Worm (Caenorhabditis elegans) whole organism, L4/young adult: ENCODE results near the gene idpc-1.

Experiments used
- W03F9.2 ChIP-seq: fragments of 150-350 bp; optimal IDR thresholded peaks from 2 replicates; lab custom pipeline; 2014; ENCODE audit warnings: missing biosample characterization, missing genetic modification characterization
- dao-5 ChIP-seq: sonication (generic microtip); optimal IDR thresholded peaks from 2 replicates; lab custom pipeline; 2016; ENCODE audit warnings: missing genotype, missing genetic modification characterization, moderate library complexity, missing compliant biosample characterization
- him-1 ChIP-seq: sonication (generic microtip); optimal IDR thresholded peaks from 2 replicates; lab custom pipeline; 2016; ENCODE audit warnings: missing genotype, missing genetic modification reagents, missing genetic modification characterization, missing compliant biosample characterization

Gene idpc-1

ce11 chrIII:11426906-11427305, at the start of gene idpc-1:
Gene idpc-1 (plus strand): TSS chrIII:11427206.
- TF ChIP-seq dao-5 (no peak), W03F9.2 (tag; lab: Kevin White, UChicago) (no peak), him-1 (tag; lab: Kevin White, UChicago) (no peak)

DNA sequence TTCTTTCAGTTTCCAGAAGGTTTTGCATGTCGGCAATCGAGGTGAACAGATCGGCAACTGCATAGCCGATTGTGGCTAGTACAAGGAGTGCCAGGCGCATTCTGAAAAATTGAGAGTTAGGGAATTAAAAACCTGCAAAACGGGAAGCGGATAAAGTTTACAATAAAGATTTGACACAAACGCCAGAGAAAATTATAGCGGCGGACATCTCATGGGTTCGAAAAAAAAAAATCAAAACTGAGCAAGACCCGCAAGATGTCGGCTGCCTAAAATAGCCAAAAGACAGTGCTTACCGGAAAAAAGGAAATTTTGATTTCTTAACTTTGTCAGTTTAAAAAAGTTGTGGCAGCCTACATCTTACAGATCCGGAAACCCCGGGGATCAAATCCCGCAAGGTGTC, 49.1 kb upstream of the idpc-1 start, which contains the start of gene dpy-18:
Gene dpy-18, minus strand, starts transcription at position 101 of the 400 bp plus-strand sequence.
- no peak for TF ChIP-seq W03F9.2 (tag; lab: Kevin White, UChicago)
- TF ChIP-seq dao-5, result no peak
- TF ChIP-seq him-1 (tag; lab: Kevin White, UChicago), result no peak

DNA sequence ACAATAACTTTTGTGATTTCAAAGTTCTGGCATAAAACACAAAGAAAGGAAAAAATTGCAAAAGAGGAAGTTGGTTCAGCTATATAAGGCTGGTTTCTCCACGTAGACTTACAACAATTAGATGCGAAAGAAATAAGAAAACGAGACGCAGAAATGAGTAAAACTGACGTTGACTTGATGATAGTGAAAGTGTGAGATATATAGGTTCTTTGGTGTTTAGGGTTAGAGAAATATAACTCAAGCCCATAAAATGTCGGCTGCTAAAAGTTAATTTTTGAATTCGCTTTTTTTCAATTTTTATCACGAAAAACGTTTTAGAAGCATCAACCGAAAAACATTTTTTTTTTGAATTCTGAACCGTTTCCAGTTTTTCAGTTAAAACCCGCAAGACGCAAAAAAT, 48.6 kb upstream of the idpc-1 start:
- TF ChIP-seq him-1 (tag; lab: Kevin White, UChicago), result no peak
- TF ChIP-seq W03F9.2 (tag; lab: Kevin White, UChicago), result no peak
- no peak for TF ChIP-seq dao-5

DNA sequence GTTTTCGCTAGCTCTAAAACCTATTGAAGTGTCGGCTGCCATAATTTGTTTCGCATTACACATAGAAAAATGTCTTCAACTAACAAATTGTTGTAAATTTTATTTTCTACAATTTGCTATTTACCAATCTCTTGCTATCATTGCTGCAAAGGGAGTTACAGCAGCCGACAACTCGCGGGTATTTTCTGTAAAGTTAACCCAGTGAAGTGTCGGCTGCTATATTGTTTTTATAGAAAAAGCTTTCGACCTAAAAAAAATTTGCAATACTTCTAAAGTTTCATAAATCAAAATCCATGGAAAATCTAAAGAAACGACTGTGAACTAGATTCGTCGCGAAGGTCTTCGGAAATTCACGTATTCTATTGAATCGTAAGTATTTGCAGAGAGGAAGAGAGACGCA, 48.1 kb upstream of the idpc-1 start:
- no peak for TF ChIP-seq W03F9.2 (tag; lab: Kevin White, UChicago)
- TF ChIP-seq him-1 (tag; lab: Kevin White, UChicago), result no peak
- no peak for TF ChIP-seq dao-5

- TF ChIP-seq W03F9.2 (tag; lab: Kevin White, UChicago) (no peak), dao-5 (no peak), him-1 (tag; lab: Kevin White, UChicago) (no peak)
Measured at ce11 chrIII:11380555-11380954, 46.5 kb upstream of the idpc-1 start.

- TF ChIP-seq dao-5, result no peak
- no peak for TF ChIP-seq him-1 (tag; lab: Kevin White, UChicago)
Measured at ce11 chrIII:11381922-11382321, 45.1 kb upstream of the idpc-1 start, which contains the start of gene subs-4. Gene subs-4 (plus strand): TSS chrIII:11382222.

DNA sequence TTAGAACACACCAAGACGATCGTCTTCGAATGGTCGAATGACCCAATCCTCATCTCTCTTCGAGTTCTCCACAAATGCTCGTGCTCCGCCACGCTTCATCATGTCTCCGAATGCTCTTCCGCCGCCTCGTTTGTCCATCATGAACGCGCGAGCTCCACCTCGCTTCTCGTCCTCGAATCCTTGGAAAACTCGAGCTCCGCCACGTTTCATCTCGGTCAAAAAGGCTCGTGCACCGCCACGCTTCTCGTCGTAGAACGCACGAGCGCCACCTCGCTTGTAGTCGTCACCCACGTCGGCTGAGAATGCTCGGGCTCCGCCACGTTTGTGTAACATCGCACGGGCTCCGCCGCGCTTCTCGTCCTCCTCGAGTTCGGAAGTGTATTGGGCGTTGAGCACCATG, 37.6 kb upstream of the idpc-1 start:
- TF ChIP-seq dao-5 (no peak), him-1 (tag; lab: Kevin White, UChicago) (no peak)

DNA sequence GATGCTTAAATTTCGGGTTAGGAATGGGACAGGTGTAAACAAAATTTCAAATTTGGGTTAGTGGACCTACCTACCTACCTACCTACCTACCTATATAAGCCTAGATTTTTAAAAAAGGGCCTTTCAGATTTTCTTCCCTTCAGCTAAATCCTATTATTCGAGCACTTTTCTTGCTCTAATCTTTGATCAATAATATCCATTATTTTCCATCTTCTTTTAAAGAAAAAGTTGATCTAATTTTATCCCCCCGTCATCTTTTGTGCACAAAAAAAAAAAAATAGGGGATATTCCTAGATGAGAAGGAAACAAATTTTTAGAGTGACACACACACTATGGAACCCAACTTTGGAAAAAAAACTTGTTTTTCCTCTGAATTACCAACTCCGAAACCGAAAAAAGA, 36.2 kb upstream of the idpc-1 start:
- TF ChIP-seq W03F9.2 (tag; lab: Kevin White, UChicago), result no peak
- no peak for TF ChIP-seq him-1 (tag; lab: Kevin White, UChicago)
- TF ChIP-seq dao-5, result no peak

- TF ChIP-seq dao-5, result no peak
- TF ChIP-seq him-1 (tag; lab: Kevin White, UChicago), result no peak
- TF ChIP-seq W03F9.2 (tag; lab: Kevin White, UChicago), result no peak
Measured at ce11 chrIII:11391601-11392520, 35.1 kb upstream of the idpc-1 start.

DNA sequence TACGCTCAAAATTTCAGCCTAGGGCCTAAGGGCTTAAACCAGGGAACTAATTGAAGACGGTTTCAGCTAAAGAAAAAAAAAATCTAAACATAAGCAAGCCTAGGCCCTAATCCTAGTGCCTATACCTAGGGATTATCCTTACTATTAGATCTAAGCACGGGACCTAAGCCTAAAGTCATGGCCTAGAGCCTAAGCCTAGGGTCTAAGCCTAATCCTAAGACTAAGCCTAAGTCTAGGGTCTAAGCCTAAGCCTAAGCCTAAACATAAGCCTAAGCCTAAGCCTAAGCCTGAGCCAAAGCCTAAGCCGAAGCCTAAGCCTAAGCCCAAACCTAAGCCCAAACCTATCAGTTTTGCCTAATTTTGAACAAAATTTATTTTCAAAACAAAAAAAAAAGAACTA, 34.3 kb upstream of the idpc-1 start:
- TF ChIP-seq him-1 (tag; lab: Kevin White, UChicago) (no peak), W03F9.2 (tag; lab: Kevin White, UChicago) (no peak), dao-5 (no peak)

ce11 chrIII:11393162-11393561, 33.8 kb upstream of the idpc-1 start, which contains the start of gene nlp-21:
Gene nlp-21 (minus strand): TSS chrIII:11393262.
- no peak for TF ChIP-seq W03F9.2 (tag; lab: Kevin White, UChicago)
- TF ChIP-seq dao-5, result no peak

ce11 chrIII:11397499-11397898, 29.5 kb upstream of the idpc-1 start, which contains the start of gene Y47D3B.3:
Gene Y47D3B.3 (plus strand): TSS chrIII:11397799.
- TF ChIP-seq dao-5, result no peak
- TF ChIP-seq W03F9.2 (tag; lab: Kevin White, UChicago), result no peak
- no peak for TF ChIP-seq him-1 (tag; lab: Kevin White, UChicago)

DNA sequence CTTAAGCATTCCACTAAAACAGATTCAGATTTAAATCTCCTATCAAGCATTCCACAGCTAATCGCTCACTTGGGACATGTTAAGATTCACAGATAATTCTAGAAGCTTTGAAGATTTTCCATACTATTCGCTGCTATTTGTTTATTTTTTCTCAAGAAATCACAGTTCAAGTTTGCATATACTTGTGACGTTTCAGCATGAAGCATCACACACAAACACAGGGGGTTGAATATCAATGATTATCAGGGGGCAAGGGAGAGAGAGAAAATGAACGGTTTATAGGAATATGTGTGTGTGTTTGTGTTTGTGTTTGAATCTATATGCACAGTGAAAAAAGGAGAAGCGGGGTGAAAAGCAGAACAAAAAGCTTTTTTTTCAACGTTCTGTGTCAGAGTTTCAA, 24.3 kb upstream of the idpc-1 start, which contains the start of gene Y47D3B.12:
Gene Y47D3B.12, plus strand, starts transcription at position 301 of the 400 bp plus-strand sequence.
- TF ChIP-seq W03F9.2 (tag; lab: Kevin White, UChicago) (no peak), dao-5 (no peak), him-1 (tag; lab: Kevin White, UChicago) (no peak)

DNA sequence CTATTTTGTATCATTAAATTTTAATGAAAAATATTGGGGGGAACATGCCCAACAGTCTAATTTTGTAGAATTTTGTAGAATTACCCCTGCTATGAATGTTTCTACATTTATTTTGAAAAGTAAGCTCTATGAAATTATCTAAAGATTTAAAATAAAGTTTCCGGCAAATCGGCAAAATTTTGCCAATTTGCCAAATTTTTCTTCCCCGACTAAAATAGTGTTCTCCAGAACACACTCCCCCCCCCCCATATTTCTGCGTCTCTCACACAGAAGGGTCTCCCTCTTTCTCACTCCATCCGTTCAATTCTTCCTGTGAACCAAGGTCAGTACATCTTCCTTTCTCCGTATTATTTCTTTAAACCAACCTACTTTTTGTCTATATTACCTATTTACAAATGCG, 22.0 kb upstream of the idpc-1 start, which contains the start of gene Y47D3B.4:
Gene Y47D3B.4, plus strand, starts transcription at position 301 of the 400 bp plus-strand sequence.
- TF ChIP-seq him-1 (tag; lab: Kevin White, UChicago) (no peak), dao-5 (no peak), W03F9.2 (tag; lab: Kevin White, UChicago) (no peak)
